Worm (Caenorhabditis elegans): ENCODE data around the gene ZK856.5.

ZK856.5 gene

DNA sequence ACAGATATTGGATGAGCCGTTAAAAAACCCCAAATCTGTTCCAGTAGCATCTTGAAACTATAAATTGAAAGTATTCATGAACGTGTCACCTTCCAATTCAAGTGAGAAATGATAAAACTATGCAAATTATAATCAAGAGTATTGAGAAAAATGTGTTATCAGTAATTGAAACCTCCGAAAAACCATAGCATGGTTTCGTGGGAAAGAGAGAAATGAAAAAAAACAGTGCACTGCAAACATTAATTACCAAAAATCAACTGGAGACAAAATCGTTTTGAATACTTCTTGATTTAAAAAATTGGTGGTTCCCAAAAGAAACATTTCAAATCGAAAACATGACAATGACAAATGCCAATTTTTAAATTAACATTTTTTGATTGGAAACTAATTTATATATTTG, 35.7 kb upstream of the ZK856.5 start, which contains the start of gene daf-36:
daf-36 (minus strand) TSS at position 101 of the 400 bp plus-strand sequence.
- TF ChIP-seq flt-1 (GFP tag; IDR thresholded peaks at IDR 0.05) (no peak), T22C8.4 (GFP tag; IDR thresholded peaks at IDR 0.05) (no peak), ztf-29 (GFP tag; IDR thresholded peaks at IDR 0.05) (no peak), ref-1 (GFP tag; conservative IDR thresholded peaks at IDR 0.05) (no peak), cog-1 (tag; optimal IDR thresholded peaks at IDR 0.05) (no peak), med-1 (GFP tag; optimal IDR thresholded peaks at IDR 0.05; ENCODE audit: insufficient read depth) (no peak), ztf-23 (GFP tag; IDR thresholded peaks at IDR 0.05) (no peak), klf-2 (GFP tag; conservative IDR thresholded peaks at IDR 0.05) (no peak), tab-1 (GFP tag; IDR thresholded peaks at IDR 0.05) (no peak)

DNA sequence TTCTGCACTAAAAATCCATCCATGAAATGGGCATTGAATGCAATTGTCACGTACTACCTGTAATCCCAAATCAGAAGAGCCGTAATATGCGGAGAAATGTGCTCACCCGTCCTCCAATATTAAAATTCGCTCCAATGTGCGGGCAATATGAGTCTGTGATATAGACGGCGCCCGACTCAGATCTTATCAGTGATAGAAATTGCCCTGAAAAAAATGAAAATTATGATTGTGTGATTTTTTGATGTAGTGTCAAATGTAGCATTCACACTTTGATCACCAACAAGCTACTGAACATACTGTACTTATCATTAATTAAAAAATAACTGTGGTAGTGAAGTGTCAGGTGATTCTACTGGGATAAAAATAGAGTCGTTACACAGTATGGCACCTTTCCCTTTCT, 34.7 kb upstream of the ZK856.5 start:
- no peak for TF ChIP-seq tab-1 (GFP tag; IDR thresholded peaks at IDR 0.05)
- TF ChIP-seq klf-2 (GFP tag; conservative IDR thresholded peaks at IDR 0.05), result no peak
- no peak for TF ChIP-seq ztf-29 (GFP tag; IDR thresholded peaks at IDR 0.05)
- TF ChIP-seq med-1 (GFP tag; optimal IDR thresholded peaks at IDR 0.05; ENCODE audit: insufficient read depth), result no peak
- no peak for TF ChIP-seq cog-1 (tag; optimal IDR thresholded peaks at IDR 0.05)

- TF ChIP-seq flt-1 (GFP tag; IDR thresholded peaks at IDR 0.05) (no peak), tab-1 (GFP tag; IDR thresholded peaks at IDR 0.05) (no peak), T22C8.4 (GFP tag; IDR thresholded peaks at IDR 0.05) (no peak), ref-1 (GFP tag; conservative IDR thresholded peaks at IDR 0.05) (no peak)
Measured at ce11 chrV:10222007-10222406, 32.1 kb upstream of the ZK856.5 start, which contains the start of gene C12D8.20. Gene C12D8.20, plus strand, starts transcription at chrV:10222307.

DNA sequence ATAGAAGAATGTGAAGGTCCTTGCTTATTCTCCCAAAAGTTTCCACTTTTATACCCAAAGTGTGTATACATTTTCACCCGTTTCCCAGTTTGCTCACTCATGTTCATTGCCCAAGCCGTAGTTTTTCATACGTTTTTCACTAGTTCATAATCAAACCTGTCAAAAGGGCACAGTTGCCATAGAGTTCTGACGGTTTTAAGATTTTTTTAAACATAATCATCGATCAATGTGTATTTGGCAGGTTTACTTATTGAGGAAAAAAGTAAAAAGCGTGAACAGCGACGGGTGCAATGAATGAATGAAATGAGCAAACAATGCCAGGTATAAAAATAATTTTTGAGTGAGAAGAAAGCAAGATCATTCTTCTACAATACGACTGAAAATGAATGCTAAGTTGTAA, 31.4 kb upstream of the ZK856.5 start, which contains the start of the genes fipr-5 and fipr-9:
fipr-5 (minus strand) TSS at position 101 of the 400 bp plus-strand sequence.
fipr-9 (plus strand) TSS at position 346 of the 400 bp plus-strand sequence.
- TF ChIP-seq T22C8.4 (GFP tag; IDR thresholded peaks at IDR 0.05) (no peak), tab-1 (GFP tag; IDR thresholded peaks at IDR 0.05) (no peak), klf-2 (GFP tag; conservative IDR thresholded peaks at IDR 0.05) (no peak), ref-1 (GFP tag; conservative IDR thresholded peaks at IDR 0.05) (no peak), flt-1 (GFP tag; IDR thresholded peaks at IDR 0.05) (no peak), med-1 (GFP tag; optimal IDR thresholded peaks at IDR 0.05; ENCODE audit: insufficient read depth) (no peak), ztf-23 (GFP tag; IDR thresholded peaks at IDR 0.05) (no peak), ztf-29 (GFP tag; IDR thresholded peaks at IDR 0.05) (no peak), cog-1 (tag; optimal IDR thresholded peaks at IDR 0.05) (no peak)

- TF ChIP-seq tab-1 (GFP tag; IDR thresholded peaks at IDR 0.05), result no peak
- no peak for TF ChIP-seq med-1 (GFP tag; optimal IDR thresholded peaks at IDR 0.05; ENCODE audit: insufficient read depth)
- TF ChIP-seq klf-2 (GFP tag; conservative IDR thresholded peaks at IDR 0.05), result no peak
- TF ChIP-seq cog-1 (tag; optimal IDR thresholded peaks at IDR 0.05), result no peak
- no peak for TF ChIP-seq ref-1 (GFP tag; conservative IDR thresholded peaks at IDR 0.05)
- no peak for TF ChIP-seq ztf-29 (GFP tag; IDR thresholded peaks at IDR 0.05)
- no peak for TF ChIP-seq T22C8.4 (GFP tag; IDR thresholded peaks at IDR 0.05)
- TF ChIP-seq ztf-23 (GFP tag; IDR thresholded peaks at IDR 0.05), result no peak
- no peak for TF ChIP-seq flt-1 (GFP tag; IDR thresholded peaks at IDR 0.05)
Measured at ce11 chrV:10220605-10221004, 30.7 kb upstream of the ZK856.5 start, which contains the start of gene C12D8.13. Gene C12D8.13, minus strand, starts transcription at chrV:10220705.

ce11 chrV:10216724-10217123, 26.8 kb upstream of the ZK856.5 start, which contains the start of gene ZK856.14:
Gene ZK856.14, plus strand, starts transcription at chrV:10217024.
- TF ChIP-seq ztf-23 (GFP tag; IDR thresholded peaks at IDR 0.05), result no peak
- no peak for TF ChIP-seq flt-1 (GFP tag; IDR thresholded peaks at IDR 0.05)
- no peak for TF ChIP-seq tab-1 (GFP tag; IDR thresholded peaks at IDR 0.05)
- TF ChIP-seq med-1 (GFP tag; optimal IDR thresholded peaks at IDR 0.05; ENCODE audit: insufficient read depth), result no peak
- no peak for TF ChIP-seq klf-2 (GFP tag; conservative IDR thresholded peaks at IDR 0.05)
- TF ChIP-seq ztf-29 (GFP tag; IDR thresholded peaks at IDR 0.05), result no peak

- TF ChIP-seq ref-1 (GFP tag; conservative IDR thresholded peaks at IDR 0.05) (no peak), med-1 (GFP tag; optimal IDR thresholded peaks at IDR 0.05; ENCODE audit: insufficient read depth) (no peak), ztf-23 (GFP tag; IDR thresholded peaks at IDR 0.05) (no peak), tab-1 (GFP tag; IDR thresholded peaks at IDR 0.05) (no peak), klf-2 (GFP tag; conservative IDR thresholded peaks at IDR 0.05) (no peak), cog-1 (tag; optimal IDR thresholded peaks at IDR 0.05) (no peak), T22C8.4 (GFP tag; IDR thresholded peaks at IDR 0.05) (no peak), ztf-29 (GFP tag; IDR thresholded peaks at IDR 0.05) (no peak)
Measured at ce11 chrV:10212627-10213026, 22.7 kb upstream of the ZK856.5 start, which contains the start of gene hpo-40. Gene hpo-40, plus strand, starts transcription at chrV:10212927.

DNA sequence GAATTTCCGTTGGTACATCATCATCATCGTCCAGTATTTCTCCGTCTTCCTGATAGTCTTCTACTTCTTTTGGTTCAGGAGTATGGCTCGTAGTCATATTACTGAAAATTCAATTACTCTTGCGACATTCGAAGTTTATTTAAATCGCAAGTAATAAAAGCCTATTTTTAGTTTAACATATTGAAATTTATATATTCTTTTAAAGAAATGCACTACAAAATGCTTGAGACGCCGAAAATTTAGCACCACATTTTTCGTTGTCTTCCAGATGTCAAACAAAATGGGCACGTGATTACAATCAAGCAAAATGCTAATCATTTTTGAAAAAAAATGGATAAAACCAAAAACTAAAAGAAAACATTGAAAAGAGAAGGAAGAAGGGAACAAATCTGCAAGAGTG, 22.1 kb upstream of the ZK856.5 start, which contains the start of gene zhit-3:
zhit-3 (minus strand) TSS at position 101 of the 400 bp plus-strand sequence.
- TF ChIP-seq cog-1 (tag; optimal IDR thresholded peaks at IDR 0.05), result no peak
- TF ChIP-seq ref-1 (GFP tag; conservative IDR thresholded peaks at IDR 0.05), result no peak

ce11 chrV:10210244-10210643, 20.3 kb upstream of the ZK856.5 start, which contains the start of gene tftc-3:
Gene tftc-3, minus strand, starts transcription at chrV:10210344.
- TF ChIP-seq tab-1 (GFP tag; IDR thresholded peaks at IDR 0.05) (no peak), ztf-29 (GFP tag; IDR thresholded peaks at IDR 0.05) (no peak), flt-1 (GFP tag; IDR thresholded peaks at IDR 0.05) (no peak), klf-2 (GFP tag; conservative IDR thresholded peaks at IDR 0.05) (no peak), T22C8.4 (GFP tag; IDR thresholded peaks at IDR 0.05) (no peak), med-1 (GFP tag; optimal IDR thresholded peaks at IDR 0.05; ENCODE audit: insufficient read depth) (no peak), ref-1 (GFP tag; conservative IDR thresholded peaks at IDR 0.05) (no peak), cog-1 (tag; optimal IDR thresholded peaks at IDR 0.05) (no peak), ztf-23 (GFP tag; IDR thresholded peaks at IDR 0.05) (no peak)

DNA sequence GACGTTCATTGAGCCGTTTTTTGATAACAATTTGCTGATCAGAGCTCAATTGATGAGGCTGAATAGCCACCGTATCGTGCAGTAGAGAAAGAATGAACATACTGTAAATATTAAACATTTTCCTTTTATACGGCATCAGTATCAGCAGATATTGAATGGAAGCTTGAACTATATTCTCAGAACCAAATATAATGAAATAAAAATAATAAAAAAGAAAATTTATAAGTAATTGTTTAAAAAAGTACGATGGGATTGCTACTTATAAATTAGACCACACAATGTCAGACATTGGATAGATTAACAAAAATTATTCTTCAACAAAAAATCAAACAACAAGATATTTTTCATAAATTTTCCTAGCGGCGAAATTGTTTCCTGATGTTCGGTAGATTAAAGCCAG, 16.6 kb upstream of the ZK856.5 start, which contains the start of gene rpc-25:
rpc-25 (minus strand) TSS at position 101 of the 400 bp plus-strand sequence.
- TF ChIP-seq ref-1 (GFP tag; conservative IDR thresholded peaks at IDR 0.05) (no peak), flt-1 (GFP tag; IDR thresholded peaks at IDR 0.05) (no peak), ztf-29 (GFP tag; IDR thresholded peaks at IDR 0.05) (no peak), tab-1 (GFP tag; IDR thresholded peaks at IDR 0.05) (no peak), T22C8.4 (GFP tag; IDR thresholded peaks at IDR 0.05) (no peak), ztf-23 (GFP tag; IDR thresholded peaks at IDR 0.05) (no peak), med-1 (GFP tag; optimal IDR thresholded peaks at IDR 0.05; ENCODE audit: insufficient read depth) (no peak), klf-2 (GFP tag; conservative IDR thresholded peaks at IDR 0.05) (no peak), cog-1 (tag; optimal IDR thresholded peaks at IDR 0.05) (no peak)

Data from whole organism, midembryonic.